Fruit fly (Drosophila melanogaster): ENCODE measurements around the gene Nfs1.

Gene Nfs1

DNA sequence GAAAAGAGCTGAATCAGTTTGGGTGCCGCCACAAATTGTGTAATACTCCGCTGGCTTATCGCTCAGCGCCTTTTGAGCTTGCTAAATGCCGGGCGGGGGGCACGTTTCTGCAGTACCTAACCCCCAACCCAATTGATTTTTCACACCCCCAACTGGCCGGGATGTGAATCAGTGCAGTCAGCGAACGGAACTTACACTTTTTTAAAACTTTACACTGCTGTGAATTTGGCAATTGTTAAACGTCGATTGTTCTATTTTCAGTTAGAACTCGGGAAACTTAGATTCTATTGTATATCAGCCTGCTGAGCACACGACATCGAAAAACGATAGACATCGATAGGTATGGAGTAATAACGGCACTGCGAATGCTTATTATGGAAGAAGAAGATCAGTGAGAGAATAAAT lies 38.7 kb downstream of the Nfs1 start, which contains the start of gene Tom70 (continued):
- TF ChIP-seq phol (tag; optimal IDR thresholded peaks at IDR 0.05) (peak; percentile 3), CG10543 (GFP tag; optimal IDR thresholded peaks at IDR 0.05) (no peak), Dll (GFP tag; IDR thresholded peaks at IDR 0.05; ENCODE audit: partially characterized antibody) (peak; percentile 63; the same call in 3 of the 4 replicates), Atf-2 (GFP tag; optimal IDR thresholded peaks at IDR 0.05) (no peak), CG1602 (GFP tag; optimal IDR thresholded peaks at IDR 0.05) (no peak), Myb (GFP tag; optimal IDR thresholded peaks at IDR 0.05) (no peak), CG9609 (GFP tag; optimal IDR thresholded peaks at IDR 0.05) (no peak), HmgZ (tag; optimal IDR thresholded peaks at IDR 0.05) (peak; percentile 19), eyg (GFP tag; optimal IDR thresholded peaks at IDR 0.05) (no peak), E2f2 (GFP tag; IDR thresholded peaks at IDR 0.05) (peak; percentile 53), CG9797 (GFP tag; optimal IDR thresholded peaks at IDR 0.05) (no peak), CG30020 (tag; optimal IDR thresholded peaks at IDR 0.05) (peak; percentile 5), sna (GFP tag; IDR thresholded peaks at IDR 0.05; ENCODE audit: partially characterized antibody) (no peak; the same call in none of the 2 replicates), Kr (GFP tag; optimal IDR thresholded peaks at IDR 0.05) (no peak), grn (GFP tag; optimal IDR thresholded peaks at IDR 0.05) (no peak)

dm6 chr2L:12040510-12040909 lies 41.1 kb downstream of the Nfs1 start, which contains the start of gene CG6766:
TSS of gene CG6766 (minus strand) at chr2L:12040689.
- TF ChIP-seq CG12391 (tag; optimal IDR thresholded peaks at IDR 0.05) (no peak), sqz (GFP tag; optimal IDR thresholded peaks at IDR 0.05) (no peak), Side (GFP tag; optimal IDR thresholded peaks at IDR 0.05) (no peak), run (tag; optimal IDR thresholded peaks at IDR 0.05) (no peak), CG12299 (tag; optimal IDR thresholded peaks at IDR 0.05) (no peak), CG34422 (GFP tag; IDR thresholded peaks at IDR 0.05) (no peak; the same call in 2 of the 3 replicates), Sry-β (GFP tag; optimal IDR thresholded peaks at IDR 0.05) (peak; percentile 91), mld (GFP tag; IDR thresholded peaks at IDR 0.05; ENCODE audit: partially characterized antibody) (no peak), CG2116 (GFP tag; optimal IDR thresholded peaks at IDR 0.05) (peak; percentile 32), ap (GFP tag; IDR thresholded peaks at IDR 0.05) (no peak), ken (GFP tag; IDR thresholded peaks at IDR 0.05) (no peak), h (optimal IDR thresholded peaks at IDR 0.05) (no peak), Hr78 (GFP tag; optimal IDR thresholded peaks at IDR 0.05) (no peak), ATbp (GFP tag; optimal IDR thresholded peaks at IDR 0.05) (no peak), Sox102F (GFP tag; optimal IDR thresholded peaks at IDR 0.05) (no peak), CG4617 (GFP tag; optimal IDR thresholded peaks at IDR 0.05; ENCODE audit: borderline replicate concordance) (peak; percentile 65), Poxn (GFP tag; IDR thresholded peaks at IDR 0.05) (no peak), CG1832 (GFP tag; optimal IDR thresholded peaks at IDR 0.05) (no peak), tx (GFP tag; optimal IDR thresholded peaks at IDR 0.05) (no peak), Opbp (GFP tag; IDR thresholded peaks at IDR 0.05; ENCODE audit: partially characterized antibody) (peak; percentile 23; the same call in 2 of the 3 replicates), CG7786 (GFP tag; optimal IDR thresholded peaks at IDR 0.05) (no peak), wor (GFP tag; IDR thresholded peaks at IDR 0.05) (no peak), Xrp1 (GFP tag; IDR thresholded peaks at IDR 0.05) (no peak), CG31388 (GFP tag; optimal IDR thresholded peaks at IDR 0.05) (no peak), row (GFP tag; IDR thresholded peaks at IDR 0.05) (peak; percentile 80), twi (tag; optimal IDR thresholded peaks at IDR 0.05) (peak; percentile 77), bigmax (GFP tag; optimal IDR thresholded peaks at IDR 0.05) (peak; percentile 24), CG1602 (GFP tag; optimal IDR thresholded peaks at IDR 0.05) (no peak), CG7839 (tag; optimal IDR thresholded peaks at IDR 0.05) (no peak), CG11504 (tag; optimal IDR thresholded peaks at IDR 0.05) (no peak), Dip2 (GFP tag; IDR thresholded peaks at IDR 0.05) (no peak), Meics (GFP tag; optimal IDR thresholded peaks at IDR 0.05) (no peak), kay (GFP tag; optimal IDR thresholded peaks at IDR 0.05) (no peak), MESR4 (GFP tag; optimal IDR thresholded peaks at IDR 0.05) (peak; percentile 60), CHES-1-like (GFP tag; optimal IDR thresholded peaks at IDR 0.05) (peak; percentile 5), org-1 (GFP tag; optimal IDR thresholded peaks at IDR 0.05) (no peak), HLH3B (GFP tag; IDR thresholded peaks at IDR 0.05) (no peak)

Measured in whole organism, embryonic.